Fruit fly (Drosophila melanogaster) whole organism, prepupa: ENCODE data around the gene ppl.

Experiments
- Blimp-1 ChIP-seq: fragments of 200-800 bp; sonication (Bioruptor generic); optimal IDR thresholded peaks from 3 replicates; lab custom pipeline; 2017; ENCODE audit warnings: missing biosample characterization, missing genetic modification characterization, mild to moderate bottlenecking, moderate library complexity, missing genetic modification reagents
- CG10631 ChIP-seq: fragments of 200-800 bp; sonication (Bioruptor generic); optimal IDR thresholded peaks from 2 replicates; lab custom pipeline; 2016; ENCODE audit warnings: missing biosample characterization, missing genetic modification characterization
- CG10669 ChIP-seq: fragments of 200-800 bp; sonication (Bioruptor generic); optimal IDR thresholded peaks from 3 replicates; lab custom pipeline; 2018; ENCODE audit warnings: missing biosample characterization, mild to moderate bottlenecking, missing genetic modification characterization, moderate library complexity
- CG11294 ChIP-seq: fragments of 200-800 bp; sonication (Bioruptor generic); IDR thresholded peaks from 2 replicates; pipeline ENCODE4 v1.3.6; 2022; ENCODE audit warnings: missing biosample characterization, missing genetic modification characterization
- CG11902 ChIP-seq: fragments of 200-800 bp; sonication (Bioruptor generic); optimal IDR thresholded peaks from 3 replicates; lab custom pipeline; 2016; ENCODE audit warnings: missing biosample characterization, missing genetic modification characterization
- CG15336 ChIP-seq: fragments of 200-800 bp; sonication (Bioruptor generic); IDR thresholded peaks from 2 replicates; pipeline ENCODE4 v1.3.6; 2022; ENCODE audit warnings: missing biosample characterization, missing genetic modification characterization
- CG16779 ChIP-seq: fragments of 200-800 bp; sonication (Bioruptor generic); optimal IDR thresholded peaks from 3 replicates; lab custom pipeline; 2017; ENCODE audit warnings: missing biosample characterization, mild to moderate bottlenecking, missing genetic modification characterization
- CG31627 ChIP-seq: fragments of 200-800 bp; sonication (Bioruptor generic); optimal IDR thresholded peaks from 3 replicates; lab custom pipeline; 2016; ENCODE audit warnings: missing biosample characterization, missing genetic modification characterization
- CG32006 ChIP-seq: fragments of 200-800 bp; sonication (Bioruptor generic); optimal IDR thresholded peaks from 3 replicates; lab custom pipeline; 2017; ENCODE audit warnings: missing biosample characterization, mild to moderate bottlenecking, missing genetic modification characterization
- CG3919 ChIP-seq: fragments of 200-800 bp; sonication (Bioruptor generic); optimal IDR thresholded peaks from 3 replicates; lab custom pipeline; 2016; ENCODE audit warnings: missing biosample characterization, missing genetic modification characterization
- CG6163 ChIP-seq: fragments of 200-800 bp; sonication (Bioruptor generic); IDR thresholded peaks from 3 replicates; pipeline ENCODE4 v1.3.6; 2022; ENCODE audit warnings: missing biosample characterization, missing genetic modification characterization
- CG6276 ChIP-seq: fragments of 200-800 bp; sonication (Bioruptor generic); optimal IDR thresholded peaks from 2 replicates; lab custom pipeline; 2017; ENCODE audit warnings: missing biosample characterization, mild to moderate bottlenecking, missing genetic modification characterization
- CG6854 ChIP-seq: fragments of 200-800 bp; sonication (Bioruptor generic); optimal IDR thresholded peaks from 2 replicates; lab custom pipeline; 2017; ENCODE audit warnings: missing biosample characterization, mild to moderate bottlenecking, missing genetic modification characterization
- CG7368 ChIP-seq: fragments of 200-800 bp; sonication (Bioruptor generic); optimal IDR thresholded peaks from 3 replicates; lab custom pipeline; 2016; ENCODE audit warnings: missing biosample characterization, missing genetic modification characterization
- CG8119 ChIP-seq: fragments of 200-800 bp; sonication (Bioruptor generic); IDR thresholded peaks from 3 replicates; pipeline ENCODE4 v1.3.6; 2022; ENCODE audit warnings: missing biosample characterization, missing genetic modification characterization
- CG8319 ChIP-seq: fragments of 200-800 bp; sonication (Bioruptor generic); optimal IDR thresholded peaks from 3 replicates; lab custom pipeline; 2016; ENCODE audit warnings: missing biosample characterization, missing genetic modification characterization
- CG8632 ChIP-seq: fragments of 200-800 bp; sonication (Bioruptor generic); optimal IDR thresholded peaks from 3 replicates; lab custom pipeline; 2016; ENCODE audit warnings: missing biosample characterization, missing genetic modification characterization
- Eip75B ChIP-seq: fragments of 200-800 bp; sonication (Bioruptor generic); optimal IDR thresholded peaks from 3 replicates; lab custom pipeline; 2016; ENCODE audit warnings: missing biosample characterization, missing genetic modification characterization
- Eip78C ChIP-seq: fragments of 200-800 bp; sonication (Bioruptor generic); peaks from one replicate; lab custom pipeline; 2016; ENCODE audit warnings: missing biosample characterization, missing genetic modification characterization
- Eip93F ChIP-seq: fragments of 200-800 bp; sonication (Bioruptor generic); optimal IDR thresholded peaks from 2 replicates; lab custom pipeline; 2016; ENCODE audit warnings: missing biosample characterization, mild to moderate bottlenecking, missing genetic modification characterization
- Ets21C ChIP-seq: fragments of 200-800 bp; sonication (Bioruptor generic); optimal IDR thresholded peaks from 3 replicates; lab custom pipeline; 2016; ENCODE audit warnings: missing biosample characterization, missing genetic modification characterization
- Ets96B ChIP-seq: fragments of 200-800 bp; optimal IDR thresholded peaks from 2 replicates; lab custom pipeline; 2019; ENCODE audit warnings: missing biosample characterization, mild to moderate bottlenecking, missing genetic modification characterization, moderate library complexity
- Gug ChIP-seq: fragments of 200-800 bp; sonication (Bioruptor generic); IDR thresholded peaks from 2 replicates; pipeline ENCODE4 v1.3.6; 2022; ENCODE audit warnings: missing biosample characterization, missing genetic modification characterization
- Hr38 ChIP-seq: sonication (Bioruptor generic); optimal IDR thresholded peaks from 2 replicates; lab custom pipeline; 2016; ENCODE audit warnings: missing biosample characterization, missing genetic modification characterization
- Hr39 ChIP-seq: fragments of 200-800 bp; sonication (Bioruptor generic); optimal IDR thresholded peaks from 2 replicates; lab custom pipeline; 2016; ENCODE audit warnings: missing biosample characterization, missing genetic modification characterization
- Hr4 ChIP-seq: fragments of 200-800 bp; sonication (Bioruptor generic); optimal IDR thresholded peaks from 3 replicates; lab custom pipeline; 2016; ENCODE audit warnings: missing biosample characterization, missing genetic modification characterization
- Met ChIP-seq: fragments of 200-800 bp; sonication (Bioruptor generic); optimal IDR thresholded peaks from 3 replicates; lab custom pipeline; 2016; ENCODE audit warnings: missing biosample characterization, missing genetic modification characterization
- OdsH ChIP-seq: fragments of 200-800 bp; sonication (Bioruptor generic); optimal IDR thresholded peaks from 3 replicates; lab custom pipeline; 2016; ENCODE audit warnings: missing biosample characterization, missing genetic modification characterization
- Smox ChIP-seq: fragments of 200-800 bp; sonication (Bioruptor generic); optimal IDR thresholded peaks from 3 replicates; lab custom pipeline; 2016; ENCODE audit warnings: missing biosample characterization, missing genetic modification characterization
- Sox102F ChIP-seq: fragments of 200-800 bp; sonication (Bioruptor generic); optimal IDR thresholded peaks from 2 replicates; lab custom pipeline; 2016; ENCODE audit warnings: missing biosample characterization, mild to moderate bottlenecking, missing genetic modification characterization
- Sox14 ChIP-seq: fragments of 200-800 bp; sonication (Bioruptor generic); optimal IDR thresholded peaks from 3 replicates; lab custom pipeline; 2016; ENCODE audit warnings: missing biosample characterization, missing genetic modification characterization
- Sox15 ChIP-seq: fragments of 200-800 bp; sonication (Bioruptor generic); optimal IDR thresholded peaks from 3 replicates; lab custom pipeline; 2016; ENCODE audit warnings: missing biosample characterization, missing genetic modification characterization
- acj6 ChIP-seq: fragments of 200-800 bp; sonication (Bioruptor generic); optimal IDR thresholded peaks from 3 replicates; lab custom pipeline; 2016; ENCODE audit warnings: missing biosample characterization, missing genetic modification characterization
- cyc ChIP-seq: fragments of 200-800 bp; sonication (Bioruptor generic); optimal IDR thresholded peaks from 3 replicates; lab custom pipeline; 2016; ENCODE audit warnings: missing biosample characterization, missing genetic modification characterization
- eg ChIP-seq: fragments of 200-800 bp; sonication (Bioruptor generic); IDR thresholded peaks from 3 replicates; pipeline ENCODE4 v1.3.6; 2022; ENCODE audit warnings: missing biosample characterization, missing genetic modification characterization
- fd59A ChIP-seq: fragments of 200-800 bp; sonication (Bioruptor generic); optimal IDR thresholded peaks from 2 replicates; lab custom pipeline; 2017; ENCODE audit warnings: missing biosample characterization, mild to moderate bottlenecking, missing genetic modification characterization, missing genetic modification reagents
- fd85E ChIP-seq: fragments of 200-800 bp; sonication (Bioruptor generic); optimal IDR thresholded peaks from 3 replicates; lab custom pipeline; 2016; ENCODE audit warnings: missing biosample characterization, missing genetic modification characterization
- fkh ChIP-seq: fragments of 200-800 bp; sonication (Bioruptor generic); optimal IDR thresholded peaks from 3 replicates; lab custom pipeline; 2017; ENCODE audit warnings: missing biosample characterization, mild to moderate bottlenecking, missing genetic modification characterization, moderate library complexity
- lz ChIP-seq: fragments of 200-800 bp; sonication (Bioruptor generic); optimal IDR thresholded peaks from 3 replicates; lab custom pipeline; 2016; ENCODE audit warnings: missing biosample characterization, missing genetic modification characterization
- net ChIP-seq: fragments of 200-800 bp; sonication (Bioruptor generic); optimal IDR thresholded peaks from 3 replicates; lab custom pipeline; 2016; ENCODE audit warnings: missing biosample characterization, missing genetic modification characterization
- pdm3 ChIP-seq: fragments of 200-800 bp; sonication (Bioruptor generic); optimal IDR thresholded peaks from 3 replicates; lab custom pipeline; 2016; ENCODE audit warnings: missing biosample characterization, missing genetic modification characterization
- spab ChIP-seq: fragments of 200-800 bp; sonication (Bioruptor generic); optimal IDR thresholded peaks from 2 replicates; lab custom pipeline; 2017; ENCODE audit warnings: missing biosample characterization, mild to moderate bottlenecking, missing genetic modification characterization, missing genetic modification reagents
- ss ChIP-seq, 2 experiments: fragments of 200-800 bp; sonication (Bioruptor generic); optimal IDR thresholded peaks; 2 replicates in 1 of 2; 3 replicates in 1 of 2; lab custom pipeline; 2017 to 2018; ENCODE audit warnings: mild to moderate bottlenecking in 2 of 2, missing biosample characterization in 2 of 2, missing genetic modification characterization in 2 of 2, moderate library complexity in 1 of 2
- svp ChIP-seq: fragments of 200-800 bp; sonication (Bioruptor generic); peaks from one replicate; lab custom pipeline; 2016; ENCODE audit warnings: missing biosample characterization, missing genetic modification characterization

Gene ppl

dm6 chr3L:21292700-21293099, 11.4 kb upstream of the ppl start, which contains the start of gene Cpr78Ca:
Gene Cpr78Ca, minus strand, starts transcription at chr3L:21292800.
- TF ChIP-seq CG8632 (GFP tag; lab: Kevin White, UChicago) (no peak), eg (GFP tag; lab: Robert Waterston, UW) (no peak), pdm3 (GFP tag; lab: Kevin White, UChicago) (no peak), Gug (GFP tag; lab: Robert Waterston, UW) (no peak), Met (GFP tag; lab: Kevin White, UChicago) (no peak), Ets21C (GFP tag; lab: Kevin White, UChicago) (no peak), Smox (no peak), acj6 (GFP tag; lab: Kevin White, UChicago) (no peak)

dm6 chr3L:21291055-21291454, 9.7 kb upstream of the ppl start:
- no peak for TF ChIP-seq CG6276 (GFP tag; lab: Kevin White, UChicago)
- TF ChIP-seq acj6 (GFP tag; lab: Kevin White, UChicago) = no peak
- no peak for TF ChIP-seq fd59A (GFP tag; lab: Kevin White, UChicago)
- TF ChIP-seq CG11294 (GFP tag; lab: Robert Waterston, UW) = no peak

- TF ChIP-seq lz (no peak), Eip78C (GFP tag; lab: Kevin White, UChicago) (peak; percentile 2), Hr39 (no peak), eg (GFP tag; lab: Robert Waterston, UW) (no peak), CG8632 (GFP tag; lab: Kevin White, UChicago) (no peak)
Observed at dm6 chr3L:21290336-21290735, 9.0 kb upstream of the ppl start.

dm6 chr3L:21285639-21286338, 4.5 kb upstream of the ppl start, which contains the start of the genes CG12974 and pzg:
Gene CG12974, minus strand, starts transcription at chr3L:21285962.
Gene pzg, plus strand, starts transcription at chr3L:21286099.
- peak; percentile 49 for TF ChIP-seq fd85E (GFP tag; lab: Kevin White, UChicago)
- peak; percentile 54 for TF ChIP-seq CG11902 (GFP tag; lab: Kevin White, UChicago)
- peak; percentile 70 for TF ChIP-seq CG6854 (GFP tag; lab: Kevin White, UChicago)
- TF ChIP-seq CG10669 (GFP tag; lab: Kevin White, UChicago) = peak; percentile 33
- TF ChIP-seq fkh (GFP tag; lab: Kevin White, UChicago) = peak; percentile 70
- no peak for TF ChIP-seq Eip93F (GFP tag; lab: Kevin White, UChicago)
- TF ChIP-seq CG31627 (GFP tag; lab: Kevin White, UChicago) = peak; percentile 66
- TF ChIP-seq Sox15 (GFP tag; lab: Kevin White, UChicago) = peak; percentile 41
- TF ChIP-seq CG8632 (GFP tag; lab: Kevin White, UChicago) = peak; percentile 27
- peak; percentile 61 for TF ChIP-seq OdsH (GFP tag; lab: Kevin White, UChicago)
- TF ChIP-seq Ets96B = peak; percentile 17
- TF ChIP-seq spab (GFP tag; lab: Kevin White, UChicago) = no peak
- peak; percentile 93 for TF ChIP-seq svp (GFP tag; lab: Kevin White, UChicago)
- TF ChIP-seq ss (GFP tag; optimal IDR thresholded peaks at IDR 0.05; lab: Kevin White, UChicago) = no peak
- TF ChIP-seq CG10631 = peak; percentile 33
- no peak for TF ChIP-seq CG7368 (GFP tag; lab: Kevin White, UChicago)
- TF ChIP-seq eg (GFP tag; lab: Robert Waterston, UW) = peak; percentile 66
- peak; percentile 66 for TF ChIP-seq CG3919 (GFP tag; lab: Kevin White, UChicago)
- no peak for TF ChIP-seq Hr38 (GFP tag; lab: Kevin White, UChicago)
- TF ChIP-seq CG8319 (GFP tag; lab: Kevin White, UChicago) = peak; percentile 13
- no peak for TF ChIP-seq CG16779
- peak; percentile 44 for TF ChIP-seq Eip75B (GFP tag; lab: Kevin White, UChicago)
- peak; percentile 47 for TF ChIP-seq Hr4 (GFP tag; lab: Kevin White, UChicago)
- peak; percentile 25 for TF ChIP-seq net
- TF ChIP-seq Gug (GFP tag; lab: Robert Waterston, UW) = no peak
- TF ChIP-seq cyc (GFP tag; lab: Kevin White, UChicago) = peak; percentile 69
- peak; percentile 70 for TF ChIP-seq Sox14 (GFP tag; lab: Kevin White, UChicago)
- peak; percentile 55; the same call in 1 of the 3 replicates for TF ChIP-seq CG6163
- peak; percentile 64 for TF ChIP-seq Ets21C (GFP tag; lab: Kevin White, UChicago)
- TF ChIP-seq CG32006 = peak; percentile 46
- peak; percentile 63 for TF ChIP-seq lz
- TF ChIP-seq acj6 (GFP tag; lab: Kevin White, UChicago) = peak; percentile 48
- no peak for TF ChIP-seq CG15336
- TF ChIP-seq Blimp-1 = peak; percentile 56
- TF ChIP-seq CG8119 (GFP tag; lab: Robert Waterston, UW) = no peak
- peak; percentile 16 for TF ChIP-seq Sox102F
- no peak for TF ChIP-seq CG6276 (GFP tag; lab: Kevin White, UChicago)
- peak; percentile 94 for TF ChIP-seq Eip78C (GFP tag; lab: Kevin White, UChicago)
